Fruit fly (Drosophila melanogaster) whole organism, embryonic: ENCODE data around the gene ND-39.

Experiments
- Abd-B ChIP-seq: fragments of 200-800 bp; sonication (Bioruptor generic); optimal IDR thresholded peaks from 2 replicates; lab custom pipeline; 2018; ENCODE audit warnings: missing biosample characterization, mild to moderate bottlenecking, missing genetic modification characterization, moderate library complexity
- Adf1 ChIP-seq: fragments of 200-800 bp; sonication (Bioruptor generic); IDR thresholded peaks from 2 replicates; pipeline ENCODE4 v1.3.6; 2022; ENCODE audit warnings: missing biosample characterization, missing genetic modification characterization
- B-H1 ChIP-seq: fragments of 200-800 bp; sonication (Bioruptor generic); IDR thresholded peaks from 3 replicates; pipeline ENCODE4 v1.3.6; 2022; ENCODE audit warnings: missing biosample characterization, missing genetic modification characterization
- B-H2 ChIP-seq: fragments of 200-800 bp; sonication (Bioruptor generic); optimal IDR thresholded peaks from 2 replicates; lab custom pipeline; 2018; ENCODE audit warnings: missing biosample characterization, mild to moderate bottlenecking, missing genetic modification characterization
- Bdp1 ChIP-seq: fragments of 200-800 bp; sonication (Bioruptor generic); optimal IDR thresholded peaks from 3 replicates; lab custom pipeline; 2016; ENCODE audit warnings: missing biosample characterization, missing genetic modification characterization
- CG10147 ChIP-seq: fragments of 200-800 bp; sonication (Bioruptor generic); optimal IDR thresholded peaks from 2 replicates; lab custom pipeline; 2019; ENCODE audit warnings: missing biosample characterization, mild to moderate bottlenecking, missing genetic modification characterization, moderate library complexity
- CG10321 ChIP-seq: fragments of 200-800 bp; sonication (Bioruptor generic); IDR thresholded peaks from 2 replicates; pipeline ENCODE4 v1.3.6; 2022; ENCODE audit warnings: missing biosample characterization, missing genetic modification characterization
- CG11456 ChIP-seq: fragments of 200-800 bp; sonication (Bioruptor generic); IDR thresholded peaks from 3 replicates; pipeline ENCODE4 v1.3.6; 2022; ENCODE audit warnings: missing biosample characterization, missing genetic modification characterization
- CG12071 ChIP-seq: fragments of 200-800 bp; sonication (Bioruptor generic); optimal IDR thresholded peaks from 3 replicates; lab custom pipeline; 2018; ENCODE audit warnings: missing biosample characterization, mild to moderate bottlenecking, missing genetic modification characterization
- CG12104 ChIP-seq: fragments of 200-800 bp; sonication (Bioruptor generic); optimal IDR thresholded peaks from 3 replicates; lab custom pipeline; 2016; ENCODE audit warnings: missing biosample characterization, missing genetic modification characterization
- CG13424 ChIP-seq: fragments of 200-800 bp; sonication (Bioruptor generic); optimal IDR thresholded peaks from 2 replicates; lab custom pipeline; 2019; ENCODE audit warnings: missing biosample characterization, mild to moderate bottlenecking, missing genetic modification characterization, moderate library complexity
- CG15073 ChIP-seq: fragments of 200-800 bp; sonication (Bioruptor generic); optimal IDR thresholded peaks from 2 replicates; lab custom pipeline; 2016; ENCODE audit warnings: missing biosample characterization, missing genetic modification characterization
- CG15514 ChIP-seq: fragments of 200-800 bp; sonication (Bioruptor generic); optimal IDR thresholded peaks from 3 replicates; lab custom pipeline; 2017; ENCODE audit warnings: missing biosample characterization, missing genetic modification characterization, mild to moderate bottlenecking, moderate library complexity, missing genetic modification reagents
- CG1647 ChIP-seq: fragments of 200-800 bp; sonication (Bioruptor generic); optimal IDR thresholded peaks from 3 replicates; lab custom pipeline; 2016; ENCODE audit warnings: missing biosample characterization, missing genetic modification characterization
- CG18011 ChIP-seq: fragments of 200-800 bp; sonication (Bioruptor generic); optimal IDR thresholded peaks from 2 replicates; lab custom pipeline; 2017; ENCODE audit warnings: missing biosample characterization, missing genetic modification characterization, mild to moderate bottlenecking, moderate library complexity, missing genotype
- CG2120 ChIP-seq: fragments of 200-800 bp; sonication (Bioruptor generic); optimal IDR thresholded peaks from 3 replicates; lab custom pipeline; 2016; ENCODE audit warnings: missing biosample characterization, missing genetic modification characterization
- CG30020 ChIP-seq: fragments of 200-800 bp; optimal IDR thresholded peaks from 2 replicates; lab custom pipeline; 2019; ENCODE audit warnings: missing biosample characterization, mild to moderate bottlenecking, missing genetic modification characterization, moderate library complexity
- CG30431 ChIP-seq: fragments of 200-800 bp; sonication (Bioruptor generic); optimal IDR thresholded peaks from 2 replicates; lab custom pipeline; 2017; ENCODE audit warnings: missing biosample characterization, missing genetic modification characterization
- CG31224 ChIP-seq: fragments of 200-800 bp; sonication (Bioruptor generic); IDR thresholded peaks from 2 replicates; pipeline ENCODE4 v1.3.6; 2022; ENCODE audit warnings: missing biosample characterization, missing genetic modification characterization
- CG31388 ChIP-seq: fragments of 200-800 bp; sonication (Bioruptor generic); optimal IDR thresholded peaks from 2 replicates; lab custom pipeline; 2016; ENCODE audit warnings: missing biosample characterization, missing genetic modification characterization
- CG34376 ChIP-seq: fragments of 200-800 bp; sonication (Bioruptor generic); optimal IDR thresholded peaks from 2 replicates; lab custom pipeline; 2018; ENCODE audit warnings: missing biosample characterization, mild to moderate bottlenecking, missing genetic modification characterization
- CG3847 ChIP-seq: fragments of 200-800 bp; sonication (Bioruptor generic); IDR thresholded peaks from 2 replicates; pipeline ENCODE4 v1.3.6; 2022; ENCODE audit warnings: missing biosample characterization, missing genetic modification characterization
- CG4730 ChIP-seq: fragments of 200-800 bp; sonication (Bioruptor generic); IDR thresholded peaks from 2 replicates; pipeline ENCODE4 v1.3.6; 2022; ENCODE audit warnings: missing biosample characterization, missing genetic modification characterization
- CG6813 ChIP-seq: fragments of 200-800 bp; sonication (Bioruptor generic); optimal IDR thresholded peaks from 2 replicates; lab custom pipeline; 2017; ENCODE audit warnings: missing biosample characterization, missing genetic modification characterization, mild to moderate bottlenecking, moderate library complexity, missing genetic modification reagents
- CG7271 ChIP-seq: fragments of 200-800 bp; sonication (Bioruptor generic); optimal IDR thresholded peaks from 2 replicates; lab custom pipeline; 2018; ENCODE audit warnings: missing biosample characterization, mild to moderate bottlenecking, missing genetic modification characterization, moderate library complexity
- CG8924 ChIP-seq: fragments of 200-800 bp; optimal IDR thresholded peaks from 3 replicates; lab custom pipeline; 2019; ENCODE audit warnings: missing biosample characterization, mild to moderate bottlenecking, missing genetic modification characterization, moderate library complexity
- CG8944 ChIP-seq: fragments of 200-800 bp; sonication (Bioruptor generic); optimal IDR thresholded peaks from 3 replicates; lab custom pipeline; 2016; ENCODE audit warnings: missing biosample characterization, missing genetic modification characterization
- CHES-1-like ChIP-seq: fragments of 200-800 bp; sonication (Bioruptor generic); optimal IDR thresholded peaks from 2 replicates; lab custom pipeline; 2016; ENCODE audit warnings: missing biosample characterization, missing genetic modification characterization
- E2f1 ChIP-seq: fragments of 200-800 bp; sonication (Bioruptor generic); IDR thresholded peaks from 2 replicates; pipeline ENCODE4 v1.3.6; 2022; ENCODE audit warnings: missing biosample characterization, missing genetic modification characterization
- Elba2 ChIP-seq: fragments of 200-800 bp; sonication (Bioruptor generic); optimal IDR thresholded peaks from 3 replicates; lab custom pipeline; 2016; ENCODE audit warnings: missing biosample characterization, missing genetic modification characterization
- Fer2 ChIP-seq: fragments of 200-800 bp; sonication (Bioruptor generic); optimal IDR thresholded peaks from 2 replicates; lab custom pipeline; 2018; ENCODE audit warnings: missing biosample characterization, mild to moderate bottlenecking, missing genetic modification characterization, moderate library complexity
- Hr51 ChIP-seq, 2 experiments: fragments of 200-800 bp; sonication (Bioruptor generic); optimal IDR thresholded peaks; 2 replicates in 1 of 2; 3 replicates in 1 of 2; lab custom pipeline; 2016 to 2018; ENCODE audit warnings: missing biosample characterization in 2 of 2, missing genetic modification characterization in 2 of 2, mild to moderate bottlenecking in 1 of 2, moderate library complexity in 1 of 2
- NFAT ChIP-seq: fragments of 200-800 bp; sonication (Bioruptor generic); IDR thresholded peaks from 2 replicates; pipeline ENCODE4 v1.3.6; 2022; ENCODE audit warnings: missing biosample characterization, missing genetic modification characterization
- Ptx1 ChIP-seq: fragments of 200-800 bp; sonication (Bioruptor generic); IDR thresholded peaks from 2 replicates; pipeline ENCODE4 v1.3.6; 2022; ENCODE audit warnings: missing biosample characterization, missing genetic modification characterization
- Stat92E ChIP-seq, 3 experiments: fragments of >200 bp in 2 of 3; fragments of 200-800 bp in 1 of 3; sonication (Bioruptor generic) in 1 of 3; optimal IDR thresholded peaks; 2 replicates each; lab custom pipeline; 2017 to 2019; ENCODE audit warnings: missing biosample characterization in 3 of 3, missing genetic modification characterization in 3 of 3, mild to moderate bottlenecking in 1 of 3, moderate library complexity in 1 of 3
- Trl ChIP-seq, 3 experiments: fragments of >200 bp in 2 of 3; fragments of 200-800 bp in 1 of 3; sonication (Bioruptor generic) in 1 of 3; optimal IDR thresholded peaks; 2 replicates in 1 of 3; 3 replicates in 2 of 3; lab custom pipeline; 2016 to 2017; ENCODE audit warnings: missing biosample characterization in 1 of 3, missing genetic modification characterization in 1 of 3
- cato ChIP-seq: fragments of 200-800 bp; sonication (Bioruptor generic); optimal IDR thresholded peaks from 2 replicates; lab custom pipeline; 2016; ENCODE audit warnings: missing biosample characterization, missing genetic modification characterization, borderline replicate concordance
- chinmo ChIP-seq: fragments of 200-800 bp; sonication (Bioruptor generic); IDR thresholded peaks from 4 replicates; pipeline ENCODE4 v1.3.6; 2022; ENCODE audit warnings: missing biosample characterization, missing genetic modification characterization; ENCODE audit not compliant: partially characterized antibody
- dati ChIP-seq: fragments of 200-800 bp; sonication (Bioruptor generic); IDR thresholded peaks from 2 replicates; pipeline ENCODE4 v1.3.6; 2022; ENCODE audit warnings: missing biosample characterization, missing genetic modification characterization
- emc ChIP-seq: fragments of 200-800 bp; sonication (Bioruptor generic); optimal IDR thresholded peaks from 2 replicates; lab custom pipeline; 2016; ENCODE audit warnings: missing biosample characterization, missing genetic modification characterization
- fd64A ChIP-seq: fragments of 200-800 bp; sonication (Bioruptor generic); optimal IDR thresholded peaks from 3 replicates; lab custom pipeline; 2018; ENCODE audit warnings: missing biosample characterization, mild to moderate bottlenecking, missing genetic modification characterization
- fu2 ChIP-seq: fragments of 200-800 bp; sonication (Bioruptor generic); optimal IDR thresholded peaks from 2 replicates; lab custom pipeline; 2016; ENCODE audit warnings: missing biosample characterization, missing genetic modification characterization
- her ChIP-seq: fragments of 200-800 bp; sonication (Bioruptor generic); optimal IDR thresholded peaks from 2 replicates; lab custom pipeline; 2016; ENCODE audit warnings: missing biosample characterization, missing genetic modification characterization
- jing ChIP-seq: fragments of 200-800 bp; sonication (Bioruptor generic); optimal IDR thresholded peaks from 2 replicates; lab custom pipeline; 2018; ENCODE audit warnings: missing biosample characterization, mild to moderate bottlenecking, missing genetic modification characterization
- lab ChIP-seq: fragments of 200-800 bp; sonication (Bioruptor generic); optimal IDR thresholded peaks from 3 replicates; lab custom pipeline; 2017; ENCODE audit warnings: missing biosample characterization, missing genetic modification characterization, mild to moderate bottlenecking, moderate library complexity, missing genetic modification reagents
- lilli ChIP-seq: fragments of 200-800 bp; sonication (Bioruptor generic); optimal IDR thresholded peaks from 3 replicates; lab custom pipeline; 2016; ENCODE audit warnings: missing biosample characterization, missing genetic modification characterization
- nau ChIP-seq: fragments of 200-800 bp; sonication (Bioruptor generic); optimal IDR thresholded peaks from 3 replicates; lab custom pipeline; 2017; ENCODE audit warnings: missing biosample characterization, mild to moderate bottlenecking, missing genetic modification characterization, missing genetic modification reagents
- nom ChIP-seq: fragments of 200-800 bp; sonication (Bioruptor generic); optimal IDR thresholded peaks from 2 replicates; lab custom pipeline; 2017; ENCODE audit warnings: missing biosample characterization, missing genetic modification characterization, mild to moderate bottlenecking, moderate library complexity, missing genetic modification reagents
- peb ChIP-seq: fragments of 200-800 bp; sonication (Bioruptor generic); IDR thresholded peaks from 2 replicates; pipeline ENCODE4 v1.3.6; 2022; ENCODE audit warnings: missing biosample characterization, missing genetic modification characterization
- sens ChIP-seq: fragments of 200-800 bp; sonication (Bioruptor generic); peaks from one replicate; lab custom pipeline; 2016; ENCODE audit warnings: missing biosample characterization, missing genetic modification characterization
- usp ChIP-seq: fragments of >200 bp; optimal IDR thresholded peaks from 2 replicates; lab custom pipeline; 2017; ENCODE audit warnings: missing biosample characterization, missing genetic modification characterization

ND-39 gene

DNA sequence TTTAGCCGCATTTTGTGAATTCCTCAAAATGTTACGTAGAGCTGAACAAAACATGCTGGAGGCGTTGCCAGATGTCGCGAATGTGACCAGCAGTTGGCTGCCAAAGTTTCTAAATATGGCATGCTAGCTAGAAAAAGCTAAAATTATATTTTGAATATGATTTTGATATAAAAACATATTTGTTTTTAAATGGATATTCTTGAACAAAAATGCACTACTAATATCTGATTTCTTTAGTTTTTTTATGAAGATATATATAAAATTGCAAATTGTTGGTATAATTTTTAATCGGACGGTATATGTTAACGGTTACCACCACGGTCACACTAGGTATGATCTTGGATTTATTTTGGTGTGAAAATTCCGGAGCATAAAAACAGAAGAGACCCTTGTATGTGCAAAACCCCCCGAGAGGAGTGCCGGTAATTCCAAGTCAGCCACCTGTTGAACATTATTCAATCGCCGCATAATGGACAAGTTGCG, 28.8 kb downstream of the ND-39 start, which contains the start of the genes mTerf3 and CG5104 (continued):
- TF ChIP-seq CG6813 (GFP tag; lab: Kevin White, UChicago) (no peak), Abd-B (no peak), CHES-1-like (GFP tag; lab: Kevin White, UChicago) (no peak), CG12071 (GFP tag; lab: Kevin White, UChicago) (no peak), CG10321 (no peak), CG13424 (tag; lab: Kevin White, UChicago) (peak; percentile 46), B-H1 (GFP tag; lab: Robert Waterston, UW) (no peak), lab (GFP tag; lab: Kevin White, UChicago) (no peak), nau (GFP tag; lab: Kevin White, UChicago) (no peak), CG30431 (no peak), CG30020 (tag; lab: Kevin White, UChicago) (peak; percentile 56), Trl (optimal IDR thresholded peaks at IDR 0.05; lab: Kevin White, UChicago) (no peak), Trl (GFP tag; optimal IDR thresholded peaks at IDR 0.05; lab: Kevin White, UChicago) (no peak), fu2 (no peak), sens (GFP tag; lab: Kevin White, UChicago) (peak; percentile 46), lilli (peak; percentile 50), CG12104 (GFP tag; lab: Kevin White, UChicago) (no peak), dati (no peak), emc (GFP tag; lab: Kevin White, UChicago) (no peak), CG15073 (GFP tag; lab: Kevin White, UChicago) (no peak), CG15514 (GFP tag; lab: Kevin White, UChicago) (peak; percentile 50), CG31388 (no peak), her (no peak), jing (GFP tag; lab: Kevin White, UChicago) (no peak), peb (GFP tag; lab: Robert Waterston, UW) (no peak), Hr51 (GFP tag; optimal IDR thresholded peaks at IDR 0.05; lab: Kevin White, UChicago) (peak in 1 of 2 experiments; percentile 16), usp (GFP tag; lab: Kevin White, UChicago) (no peak), NFAT (GFP tag; lab: Robert Waterston, UW) (no peak), CG8944 (no peak), Adf1 (GFP tag; lab: Robert Waterston, UW) (no peak), CG34376 (GFP tag; lab: Kevin White, UChicago) (no peak), CG7271 (tag; lab: Kevin White, UChicago) (no peak), CG10147 (no peak), Stat92E (GFP tag; optimal IDR thresholded peaks at IDR 0.05; lab: Kevin White, UChicago) (no peak), CG1647 (no peak), cato (GFP tag; lab: Kevin White, UChicago) (no peak), Bdp1 (no peak), chinmo (GFP tag; lab: Robert Waterston, UW) (no peak), Fer2 (tag; lab: Kevin White, UChicago) (no peak), B-H2 (GFP tag; lab: Kevin White, UChicago) (no peak), CG8924 (tag; lab: Kevin White, UChicago) (no peak), CG18011 (GFP tag; lab: Kevin White, UChicago) (no peak), Ptx1 (GFP tag; lab: Robert Waterston, UW) (no peak), nom (no peak), E2f1 (no peak), CG11456 (GFP tag; lab: Robert Waterston, UW) (no peak), Elba2 (GFP tag; lab: Kevin White, UChicago) (no peak), CG4730 (GFP tag; lab: Robert Waterston, UW) (no peak), fd64A (GFP tag; lab: Kevin White, UChicago) (no peak), CG3847 (peak; percentile 39; the same call in 1 of the 2 replicates), CG2120 (GFP tag; lab: Kevin White, UChicago) (peak; percentile 61), CG31224 (GFP tag; lab: Robert Waterston, UW) (no peak)
